Worm (Caenorhabditis elegans) whole organism, L1 larva: ENCODE results near the gene col-172.

ENCODE experiments used
- C04F5.9 ChIP-seq: sonication (generic microtip); optimal IDR thresholded peaks from 2 replicates; lab custom pipeline; 2016; ENCODE audit warnings: missing genetic modification characterization, missing compliant biosample characterization
- Y116A8C.19 ChIP-seq: sonication (generic microtip); optimal IDR thresholded peaks from 2 replicates; lab custom pipeline; 2016; ENCODE audit warnings: missing compliant biosample characterization, missing genetic modification characterization, borderline replicate concordance
- alr-1 ChIP-seq: fragments of 200-800 bp; sonication (Bioruptor generic); optimal IDR thresholded peaks from 2 replicates; lab custom pipeline; 2018; ENCODE audit warnings: borderline replicate concordance, mild to moderate bottlenecking, missing genetic modification characterization, missing compliant biosample characterization
- aly-2 ChIP-seq: fragments of 150-350 bp; optimal IDR thresholded peaks from 2 replicates; lab custom pipeline; 2014; ENCODE audit warnings: missing biosample characterization, missing genetic modification characterization
- ama-1 ChIP-seq: fragments of 150-350 bp; optimal IDR thresholded peaks from 2 replicates; lab custom pipeline; 2014
- blmp-1 ChIP-seq: fragments of 150-350 bp; optimal IDR thresholded peaks from 2 replicates; lab custom pipeline; 2014; ENCODE audit warnings: missing biosample characterization, missing genetic modification characterization
- ceh-82 ChIP-seq, 3 experiments: fragments of 150-350 bp in 1 of 3; sonication (generic microtip) in 2 of 3; optimal IDR thresholded peaks; 2 replicates each; lab custom pipeline; 2014 to 2017; ENCODE audit warnings: missing biosample characterization in 3 of 3, missing genetic modification characterization in 3 of 3
- ceh-88 ChIP-seq: fragments of 200-800 bp; sonication (Bioruptor generic); IDR thresholded peaks from 2 replicates; pipeline ENCODE4 v1.3.6; 2022; ENCODE audit warnings: missing genetic modification characterization, missing compliant biosample characterization
- ces-1 ChIP-seq: fragments of 150-350 bp; optimal IDR thresholded peaks from 2 replicates; lab custom pipeline; 2014; ENCODE audit warnings: missing biosample characterization, missing genetic modification reagents, missing genetic modification characterization
- efl-1 ChIP-seq, 4 experiments: fragments of 150-350 bp; optimal IDR thresholded peaks in 3 of 4; peaks in 1 of 4; 1 replicate in 1 of 4; 2 replicates in 3 of 4; lab custom pipeline; 2014; ENCODE audit warnings: missing biosample characterization in 2 of 4, missing genetic modification characterization in 2 of 4, missing genetic modification reagents in 2 of 4
- efl-3 ChIP-seq: fragments of 200-800 bp; sonication (Bioruptor generic); optimal IDR thresholded peaks from 2 replicates; lab custom pipeline; 2018; ENCODE audit warnings: mild to moderate bottlenecking, missing genetic modification characterization, missing compliant biosample characterization
- egl-13 ChIP-seq: sonication (generic microtip); optimal IDR thresholded peaks from 2 replicates; lab custom pipeline; 2016; ENCODE audit warnings: missing genotype, missing genetic modification reagents, missing genetic modification characterization, missing compliant biosample characterization
- elt-2 ChIP-seq: sonication (generic microtip); optimal IDR thresholded peaks from 2 replicates; lab custom pipeline; 2016; ENCODE audit warnings: missing genetic modification characterization, mild to moderate bottlenecking, inconsistent platforms, missing compliant biosample characterization, missing genetic modification reagents
- fkh-10 ChIP-seq: sonication (generic microtip); optimal IDR thresholded peaks from 2 replicates; lab custom pipeline; 2017; ENCODE audit warnings: missing biosample characterization, missing genetic modification reagents, missing genetic modification characterization
- fkh-8 ChIP-seq: sonication (generic microtip); optimal IDR thresholded peaks from 2 replicates; lab custom pipeline; 2016; ENCODE audit warnings: mild to moderate bottlenecking, missing genetic modification characterization, missing compliant biosample characterization
- grh-1 ChIP-seq: fragments of 200-800 bp; sonication (Bioruptor generic); IDR thresholded peaks from 2 replicates; pipeline ENCODE4 v1.3.6; 2022; ENCODE audit warnings: missing genetic modification reagents, missing genetic modification characterization, missing compliant biosample characterization
- hlh-17 ChIP-seq: fragments of 200-800 bp; sonication (Bioruptor generic); optimal IDR thresholded peaks from 2 replicates; lab custom pipeline; 2018; ENCODE audit warnings: missing genetic modification characterization, mild to moderate bottlenecking, missing compliant biosample characterization, moderate library complexity, borderline replicate concordance
- hlh-4 ChIP-seq: sonication (generic microtip); optimal IDR thresholded peaks from 2 replicates; lab custom pipeline; 2016; ENCODE audit warnings: mild to moderate bottlenecking, missing genetic modification characterization, missing compliant biosample characterization
- irx-1 ChIP-seq: sonication (generic microtip); optimal IDR thresholded peaks from 2 replicates; lab custom pipeline; 2016; ENCODE audit warnings: missing genetic modification characterization, missing compliant biosample characterization
- isw-1 ChIP-seq: fragments of 200-800 bp; sonication (Bioruptor generic); IDR thresholded peaks from 2 replicates; pipeline ENCODE4 v1.3.6; 2022; ENCODE audit warnings: missing genetic modification characterization, missing compliant biosample characterization
- lin-13 ChIP-seq: fragments of 150-350 bp; optimal IDR thresholded peaks from 2 replicates; lab custom pipeline; 2014; ENCODE audit warnings: missing biosample characterization, missing genetic modification reagents, missing genetic modification characterization
- lin-14 ChIP-seq: fragments of 200-800 bp; sonication (Bioruptor generic); optimal IDR thresholded peaks from 2 replicates; lab custom pipeline; 2018; ENCODE audit warnings: mild to moderate bottlenecking, missing genetic modification characterization, moderate library complexity, missing compliant biosample characterization
- lin-15B ChIP-seq: fragments of 150-350 bp; sonication (generic microtip); optimal IDR thresholded peaks from 3 replicates; lab custom pipeline; 2014; ENCODE audit warnings: missing biosample characterization, missing genetic modification characterization
- lin-35 ChIP-seq, 2 experiments: fragments of 150-350 bp; optimal IDR thresholded peaks; 2 replicates each; lab custom pipeline; 2014; ENCODE audit warnings: missing biosample characterization in 2 of 2, missing genetic modification characterization in 2 of 2, missing genetic modification reagents in 2 of 2
- lin-39 ChIP-seq: fragments of 150-350 bp; optimal IDR thresholded peaks from 2 replicates; lab custom pipeline; 2014; ENCODE audit warnings: missing biosample characterization, missing genetic modification reagents, missing genetic modification characterization
- lir-3 ChIP-seq: sonication (generic microtip); optimal IDR thresholded peaks from 2 replicates; lab custom pipeline; 2016; ENCODE audit warnings: mild to moderate bottlenecking, missing genetic modification characterization, moderate library complexity, missing compliant biosample characterization; ENCODE audit not compliant: poor library complexity
- lsy-2 ChIP-seq, 2 experiments: fragments of 150-350 bp; optimal IDR thresholded peaks; 2 replicates each; lab custom pipeline; 2014; ENCODE audit warnings: missing biosample characterization in 2 of 2, missing genetic modification characterization in 2 of 2
- mdl-1 ChIP-seq, 2 experiments: fragments of 150-350 bp; optimal IDR thresholded peaks; 2 replicates each; lab custom pipeline; 2014 to 2017; ENCODE audit warnings: missing biosample characterization in 2 of 2, missing genetic modification characterization in 2 of 2, inconsistent platforms in 1 of 2
- mef-2 ChIP-seq: fragments of 150-350 bp; optimal IDR thresholded peaks from 2 replicates; lab custom pipeline; 2014; ENCODE audit warnings: missing biosample characterization, missing genetic modification characterization
- mep-1 ChIP-seq: fragments of 150-350 bp; optimal IDR thresholded peaks from 2 replicates; lab custom pipeline; 2014; ENCODE audit warnings: missing biosample characterization, missing genetic modification characterization
- nhr-19 ChIP-seq: fragments of 200-800 bp; sonication (Bioruptor generic); conservative IDR thresholded peaks from 2 replicates; pipeline ENCODE4 v1.3.6; 2022; ENCODE audit warnings: missing genetic modification characterization, missing compliant biosample characterization
- nhr-20 ChIP-seq: sonication (generic microtip); optimal IDR thresholded peaks from 2 replicates; lab custom pipeline; 2016; ENCODE audit warnings: mild to moderate bottlenecking, missing genetic modification characterization, missing compliant biosample characterization
- nhr-237 ChIP-seq: fragments of 150-350 bp; optimal IDR thresholded peaks from 2 replicates; lab custom pipeline; 2014; ENCODE audit warnings: missing biosample characterization, missing genetic modification characterization
- nhr-47 ChIP-seq: sonication (generic microtip); optimal IDR thresholded peaks from 2 replicates; lab custom pipeline; 2016; ENCODE audit warnings: mild to moderate bottlenecking, missing genetic modification characterization, moderate library complexity, missing compliant biosample characterization
- nhr-71 ChIP-seq: sonication (generic microtip); optimal IDR thresholded peaks from 2 replicates; lab custom pipeline; 2016; ENCODE audit warnings: mild to moderate bottlenecking, missing genetic modification characterization, moderate library complexity, missing compliant biosample characterization
- nhr-84 ChIP-seq: sonication (generic microtip); optimal IDR thresholded peaks from 2 replicates; lab custom pipeline; 2017; ENCODE audit warnings: missing biosample characterization, missing genetic modification characterization
- nhr-85 ChIP-seq: sonication (generic microtip); peaks from one replicate; lab custom pipeline; 2016; ENCODE audit warnings: missing genetic modification characterization, inconsistent platforms, missing compliant biosample characterization
- nhr-90 ChIP-seq: sonication (generic microtip); optimal IDR thresholded peaks from 2 replicates; lab custom pipeline; 2016; ENCODE audit warnings: mild to moderate bottlenecking, missing genetic modification characterization, missing compliant biosample characterization; ENCODE audit not compliant: poor library complexity
- pax-3 ChIP-seq: fragments of 200-800 bp; sonication (Bioruptor generic); optimal IDR thresholded peaks from 2 replicates; lab custom pipeline; 2018; ENCODE audit warnings: mild to moderate bottlenecking, missing genetic modification characterization, moderate library complexity, missing compliant biosample characterization
- rnt-1 ChIP-seq: sonication (generic microtip); optimal IDR thresholded peaks from 2 replicates; lab custom pipeline; 2016; ENCODE audit warnings: mild to moderate bottlenecking, missing genetic modification characterization, moderate library complexity, missing compliant biosample characterization
- snu-23 ChIP-seq: sonication (generic microtip); optimal IDR thresholded peaks from 2 replicates; lab custom pipeline; 2016; ENCODE audit warnings: missing genetic modification characterization, missing compliant biosample characterization
- sox-4 ChIP-seq: sonication (generic microtip); optimal IDR thresholded peaks from 2 replicates; lab custom pipeline; 2016; ENCODE audit warnings: missing genetic modification characterization, missing compliant biosample characterization
- tbx-2 ChIP-seq: sonication (generic microtip); optimal IDR thresholded peaks from 2 replicates; lab custom pipeline; 2016; ENCODE audit warnings: missing genetic modification characterization, missing compliant biosample characterization
- unc-130 ChIP-seq: fragments of 150-350 bp; optimal IDR thresholded peaks from 2 replicates; lab custom pipeline; 2017; ENCODE audit warnings: missing biosample characterization, missing genetic modification characterization, inconsistent platforms
- unc-86 ChIP-seq: sonication (generic microtip); optimal IDR thresholded peaks from 2 replicates; lab custom pipeline; 2016; ENCODE audit warnings: missing genetic modification characterization, missing compliant biosample characterization
- vab-15 ChIP-seq: sonication (generic microtip); optimal IDR thresholded peaks from 2 replicates; lab custom pipeline; 2017; ENCODE audit warnings: missing genotype, mild to moderate bottlenecking, missing genetic modification characterization, missing compliant biosample characterization
- xbp-1 ChIP-seq: sonication (generic microtip); optimal IDR thresholded peaks from 2 replicates; lab custom pipeline; 2016; ENCODE audit warnings: missing genetic modification characterization, missing compliant biosample characterization
- ztf-11 ChIP-seq, 2 experiments: sonication (generic microtip); optimal IDR thresholded peaks; 2 replicates each; lab custom pipeline; 2016 to 2017; ENCODE audit warnings: missing genetic modification characterization in 2 of 2, missing biosample characterization in 1 of 2, missing compliant biosample characterization in 1 of 2

Gene col-172

DNA sequence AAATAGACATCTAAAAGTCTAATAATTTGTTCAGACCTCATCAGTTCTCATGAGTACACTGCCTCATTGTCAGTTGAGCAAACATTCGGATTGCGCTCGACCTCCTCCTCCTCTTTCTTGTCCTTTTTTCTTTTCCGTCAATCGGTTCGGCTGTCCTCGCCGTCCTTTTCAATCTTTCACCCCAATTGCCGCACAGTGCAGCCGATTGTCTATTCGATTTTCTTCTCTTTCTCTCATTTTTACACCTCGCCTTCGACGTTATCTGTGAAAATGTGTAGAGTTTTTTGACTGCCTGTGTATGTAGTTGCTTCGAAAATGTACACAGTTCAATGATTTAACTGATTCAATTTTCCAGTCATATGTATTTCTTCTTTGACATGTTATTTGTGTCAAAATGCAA is 19.4 kb upstream of the col-172 start:
- no peak for TF ChIP-seq ces-1 (GFP tag; lab: Kevin White, UChicago)
- TF ChIP-seq isw-1: no peak
- TF ChIP-seq nhr-237: no peak
- TF ChIP-seq blmp-1 (tag; lab: Kevin White, UChicago): peak; percentile 48
- peak; percentile 19 for TF ChIP-seq mep-1 (tag; lab: Kevin White, UChicago)
- TF ChIP-seq unc-130: no peak
- no peak for TF ChIP-seq efl-3 (GFP tag; lab: Kevin White, UChicago)
- TF ChIP-seq grh-1: no peak
- no peak for TF ChIP-seq sox-4 (tag; lab: Kevin White, UChicago)
- no peak for TF ChIP-seq aly-2 (tag; lab: Kevin White, UChicago)
- no peak for TF ChIP-seq nhr-71 (tag; lab: Kevin White, UChicago)
- no peak for TF ChIP-seq lir-3 (tag; lab: Kevin White, UChicago)
- no peak for TF ChIP-seq fkh-10 (GFP tag; lab: Kevin White, UChicago)
- no peak for TF ChIP-seq hlh-17
- TF ChIP-seq nhr-19 (GFP tag; lab: Robert Waterston, UW): no peak
- no peak for TF ChIP-seq unc-86 (tag; lab: Kevin White, UChicago)
- peak; percentile 13 for TF ChIP-seq snu-23 (GFP tag; lab: Kevin White, UChicago)
- peak; percentile 39 for TF ChIP-seq nhr-20 (tag; lab: Kevin White, UChicago)
- no peak for TF ChIP-seq mef-2 (tag; lab: Kevin White, UChicago)
- no peak for TF ChIP-seq lin-13 (GFP tag; lab: Kevin White, UChicago)
- TF ChIP-seq nhr-90 (tag; lab: Kevin White, UChicago): no peak
- no peak for TF ChIP-seq xbp-1 (tag; lab: Kevin White, UChicago)
- no peak for TF ChIP-seq tbx-2 (tag; lab: Kevin White, UChicago)
- peak in 1 of 2 experiments; percentile 2 for TF ChIP-seq lsy-2 (tag; optimal IDR thresholded peaks at IDR 0.05; lab: Kevin White, UChicago)
- TF ChIP-seq rnt-1 (tag; lab: Kevin White, UChicago): no peak
- TF ChIP-seq elt-2 (tag; lab: Kevin White, UChicago): peak; percentile 23
- TF ChIP-seq lin-15B (tag; lab: Kevin White, UChicago): no peak
- TF ChIP-seq lin-39 (tag; lab: Kevin White, UChicago): no peak
- no peak for TF ChIP-seq fkh-8 (tag; lab: Kevin White, UChicago)
- no peak for TF ChIP-seq ama-1 (lab: Kevin White, UChicago)
- TF ChIP-seq hlh-4 (tag; lab: Kevin White, UChicago): no peak
- no peak for TF ChIP-seq C04F5.9 (tag; lab: Kevin White, UChicago)
- peak in 1 of 3 experiments; percentile 25 for TF ChIP-seq ceh-82 (tag; optimal IDR thresholded peaks at IDR 0.05; lab: Kevin White, UChicago)
- peak; percentile 37 for TF ChIP-seq nhr-85 (tag; lab: Kevin White, UChicago)
- TF ChIP-seq lin-35 (GFP tag; optimal IDR thresholded peaks at IDR 0.05; lab: Kevin White, UChicago): peak in 1 of 2 experiments; percentile 44
- TF ChIP-seq efl-1 (optimal IDR thresholded peaks at IDR 0.05; lab: Kevin White, UChicago): no peak
- peak in 1 of 2 experiments; percentile 35 for TF ChIP-seq efl-1 (GFP tag; optimal IDR thresholded peaks at IDR 0.05 in 1 of 2; lab: Kevin White, UChicago)
- no peak for TF ChIP-seq egl-13 (tag; lab: Kevin White, UChicago)
- peak; percentile 49 for TF ChIP-seq lin-14 (GFP tag; lab: Kevin White, UChicago)
- TF ChIP-seq alr-1 (tag; lab: Kevin White, UChicago): no peak
- TF ChIP-seq ztf-11 (tag; optimal IDR thresholded peaks at IDR 0.05; lab: Kevin White, UChicago): no peak
- TF ChIP-seq mdl-1 (tag; optimal IDR thresholded peaks at IDR 0.05; lab: Kevin White, UChicago): no peak
- TF ChIP-seq irx-1 (tag; lab: Kevin White, UChicago): no peak
- no peak for TF ChIP-seq Y116A8C.19 (tag; lab: Kevin White, UChicago)
- TF ChIP-seq pax-3 (tag; lab: Kevin White, UChicago): no peak
- no peak for TF ChIP-seq ceh-88 (GFP tag; lab: Robert Waterston, UW)
- TF ChIP-seq nhr-84: no peak
- no peak for TF ChIP-seq vab-15 (tag; lab: Kevin White, UChicago)
- no peak for TF ChIP-seq nhr-47 (tag; lab: Kevin White, UChicago)
- TF ChIP-seq, all 84 proteins: peak for 11
